Worm (Caenorhabditis elegans) whole organism, midembryonic: ENCODE results near the gene sars-2.

Experiments
- T22C8.4 ChIP-seq: fragments of 200-800 bp; sonication (Bioruptor generic); IDR thresholded peaks from 2 replicates; pipeline ENCODE4 v1.3.6; 2022; ENCODE audit warnings: missing genetic modification characterization, missing compliant biosample characterization
- flt-1 ChIP-seq: fragments of 200-800 bp; sonication (Bioruptor generic); IDR thresholded peaks from 2 replicates; pipeline ENCODE4 v1.3.6; 2022; ENCODE audit warnings: missing genetic modification characterization, missing compliant biosample characterization
- klf-2 ChIP-seq: fragments of 200-800 bp; sonication (Bioruptor generic); conservative IDR thresholded peaks from 2 replicates; pipeline ENCODE4 v1.3.6; 2022; ENCODE audit warnings: missing genetic modification reagents, missing genetic modification characterization, missing compliant biosample characterization
- ztf-23 ChIP-seq: fragments of 200-800 bp; sonication (Bioruptor generic); IDR thresholded peaks from 2 replicates; pipeline ENCODE4 v1.3.6; 2022; ENCODE audit warnings: missing genetic modification reagents, missing genetic modification characterization, missing compliant biosample characterization

- TF ChIP-seq klf-2, result no peak
- no peak for TF ChIP-seq ztf-23 (GFP tag; lab: Robert Waterston, UW)
- no peak for TF ChIP-seq flt-1 (GFP tag; lab: Robert Waterston, UW)
- TF ChIP-seq T22C8.4 (GFP tag; lab: Robert Waterston, UW), result 0 out of 2 replicates have a peak, but pooled peaks have one; percentile 50
These were observed 3.1 kb downstream of the sars-2 start, which contains the start of gene F55F10.1 for ce11 chrIV:4360497-4360896.
